Fruit fly (Drosophila melanogaster): ENCODE measurements around the gene CG14777.

Gene CG14777

dm6 chrX:1482840-1483518, 17.0 kb downstream of the CG14777 start, which contains the start of the genes sta and inc (continued):
- TF ChIP-seq h (optimal IDR thresholded peaks at IDR 0.05) (no peak), HmgZ (tag; optimal IDR thresholded peaks at IDR 0.05) (peak; percentile 85), YL-1 (GFP tag; optimal IDR thresholded peaks at IDR 0.05) (peak; percentile 94), danr (GFP tag; IDR thresholded peaks at IDR 0.05) (no peak), twi (tag; optimal IDR thresholded peaks at IDR 0.05) (peak; percentile 17), Gug (GFP tag; IDR thresholded peaks at IDR 0.05) (peak; percentile 22; the same call in 1 of the 4 replicates), usp (GFP tag; optimal IDR thresholded peaks at IDR 0.05) (no peak), CG3726 (GFP tag; IDR thresholded peaks at IDR 0.05) (no peak), CG3281 (GFP tag; optimal IDR thresholded peaks at IDR 0.05) (peak; percentile 84), CG30020 (tag; optimal IDR thresholded peaks at IDR 0.05) (peak; percentile 26), zf30C (GFP tag; optimal IDR thresholded peaks at IDR 0.05) (peak; percentile 34), Hr51 (GFP tag; optimal IDR thresholded peaks at IDR 0.05) (peak; percentile 53), seq (GFP tag; IDR thresholded peaks at IDR 0.05) (peak; percentile 41; the same call in 1 of the 2 replicates), MBD-R2 (GFP tag; IDR thresholded peaks at IDR 0.05) (peak; percentile 61), gce (GFP tag; IDR thresholded peaks at IDR 0.05) (peak; percentile 58; the same call in 1 of the 3 replicates), CG16779 (GFP tag; IDR thresholded peaks at IDR 0.05) (peak; percentile 32; the same call in 1 of the 2 replicates), fu2 (GFP tag; optimal IDR thresholded peaks at IDR 0.05) (peak; percentile 40), pan (optimal IDR thresholded peaks at IDR 0.05) (no peak), pan (GFP tag; optimal IDR thresholded peaks at IDR 0.05 in 1 of 2, IDR thresholded peaks at IDR 0.05 in 1 of 2) (peak in 1 of 2 experiments; percentile 42), Hr3 (GFP tag; optimal IDR thresholded peaks at IDR 0.05) (no peak), E2f2 (GFP tag; IDR thresholded peaks at IDR 0.05) (peak; percentile 92), Dfd (GFP tag; optimal IDR thresholded peaks at IDR 0.05) (no peak), D19A (tag; optimal IDR thresholded peaks at IDR 0.05) (peak; percentile 15), nmo (GFP tag; optimal IDR thresholded peaks at IDR 0.05) (peak; percentile 67), cg (GFP tag; optimal IDR thresholded peaks at IDR 0.05) (no peak), cato (GFP tag; optimal IDR thresholded peaks at IDR 0.05; ENCODE audit: borderline replicate concordance) (no peak), Sry-δ (GFP tag; optimal IDR thresholded peaks at IDR 0.05) (peak; percentile 82), slbo (GFP tag; IDR thresholded peaks at IDR 0.05) (peak; percentile 47; the same call in 1 of the 2 replicates), oc (tag; optimal IDR thresholded peaks at IDR 0.05) (peak; percentile 65), nerfin-2 (GFP tag; IDR thresholded peaks at IDR 0.05; ENCODE audit: partially characterized antibody) (no peak), CG2120 (GFP tag; optimal IDR thresholded peaks at IDR 0.05) (peak; percentile 60), CG2712 (tag; optimal IDR thresholded peaks at IDR 0.05) (peak; percentile 69), sim (GFP tag; IDR thresholded peaks at IDR 0.05) (peak; percentile 58), corto (GFP tag; optimal IDR thresholded peaks at IDR 0.05) (no peak), CG17359 (tag; optimal IDR thresholded peaks at IDR 0.05) (peak; percentile 67), fru (optimal IDR thresholded peaks at IDR 0.05) (no peak), ci (GFP tag; IDR thresholded peaks at IDR 0.05) (peak; percentile 89), insv (GFP tag; optimal IDR thresholded peaks at IDR 0.05) (peak in 1 of 2 experiments; percentile 59), CG14441 (GFP tag; IDR thresholded peaks at IDR 0.05) (no peak), CG16815 (GFP tag; optimal IDR thresholded peaks at IDR 0.05) (no peak), Taf1 (GFP tag; IDR thresholded peaks at IDR 0.05) (no peak), Atf6 (GFP tag; IDR thresholded peaks at IDR 0.05) (peak; percentile 67), CG8765 (GFP tag; IDR thresholded peaks at IDR 0.05) (no peak), zen2 (GFP tag; IDR thresholded peaks at IDR 0.05; ENCODE audit: partially characterized antibody) (peak; percentile 66; the same call in 2 of the 3 replicates), ham (GFP tag; IDR thresholded peaks at IDR 0.05) (no peak), kni (GFP tag; optimal IDR thresholded peaks at IDR 0.05) (peak; percentile 64), Mes4 (GFP tag; optimal IDR thresholded peaks at IDR 0.05) (peak; percentile 81), CG17186 (GFP tag; optimal IDR thresholded peaks at IDR 0.05) (peak; percentile 84), Dip3 (GFP tag; optimal IDR thresholded peaks at IDR 0.05) (peak; percentile 8), phol (tag; optimal IDR thresholded peaks at IDR 0.05) (peak; percentile 97), tgo (GFP tag; IDR thresholded peaks at IDR 0.05) (no peak; the same call in 2 of the 3 replicates)

All from whole organism, embryonic.